Fruit fly (Drosophila melanogaster) whole organism, prepupa: Measurements from ENCODE around the gene CG9130.
A peak's percentile ranks its signal among the peaks of the same experiment; 100 is the strongest.

Experiments used
- Blimp-1 ChIP-seq: fragments of 200-800 bp; sonication (Bioruptor generic); optimal IDR thresholded peaks from 3 replicates; lab custom pipeline; 2017; ENCODE audit warnings: missing biosample characterization, missing genetic modification characterization, mild to moderate bottlenecking, moderate library complexity, missing genetic modification reagents
- CG10631 ChIP-seq: fragments of 200-800 bp; sonication (Bioruptor generic); optimal IDR thresholded peaks from 2 replicates; lab custom pipeline; 2016; ENCODE audit warnings: missing biosample characterization, missing genetic modification characterization
- CG10669 ChIP-seq: fragments of 200-800 bp; sonication (Bioruptor generic); optimal IDR thresholded peaks from 3 replicates; lab custom pipeline; 2018; ENCODE audit warnings: missing biosample characterization, mild to moderate bottlenecking, missing genetic modification characterization, moderate library complexity
- CG11762 ChIP-seq: fragments of 200-800 bp; sonication (Bioruptor generic); optimal IDR thresholded peaks from 3 replicates; lab custom pipeline; 2016; ENCODE audit warnings: missing biosample characterization, missing genetic modification characterization; ENCODE audit not compliant: insufficient read depth
- CG11902 ChIP-seq: fragments of 200-800 bp; sonication (Bioruptor generic); optimal IDR thresholded peaks from 3 replicates; lab custom pipeline; 2016; ENCODE audit warnings: missing biosample characterization, missing genetic modification characterization
- CG1621 ChIP-seq: fragments of 200-800 bp; sonication (Bioruptor generic); optimal IDR thresholded peaks from 3 replicates; lab custom pipeline; 2018; ENCODE audit warnings: missing biosample characterization, mild to moderate bottlenecking, missing genetic modification characterization
- CG16779 ChIP-seq: fragments of 200-800 bp; sonication (Bioruptor generic); optimal IDR thresholded peaks from 3 replicates; lab custom pipeline; 2017; ENCODE audit warnings: missing biosample characterization, mild to moderate bottlenecking, missing genetic modification characterization
- CG31627 ChIP-seq: fragments of 200-800 bp; sonication (Bioruptor generic); optimal IDR thresholded peaks from 3 replicates; lab custom pipeline; 2016; ENCODE audit warnings: missing biosample characterization, missing genetic modification characterization
- CG32006 ChIP-seq: fragments of 200-800 bp; sonication (Bioruptor generic); optimal IDR thresholded peaks from 3 replicates; lab custom pipeline; 2017; ENCODE audit warnings: missing biosample characterization, mild to moderate bottlenecking, missing genetic modification characterization
- CG34406 ChIP-seq: fragments of 200-800 bp; sonication (Bioruptor generic); optimal IDR thresholded peaks from 3 replicates; lab custom pipeline; 2016; ENCODE audit warnings: missing biosample characterization, missing genetic modification characterization
- CG3919 ChIP-seq: fragments of 200-800 bp; sonication (Bioruptor generic); optimal IDR thresholded peaks from 3 replicates; lab custom pipeline; 2016; ENCODE audit warnings: missing biosample characterization, missing genetic modification characterization
- CG4318 ChIP-seq: fragments of 200-800 bp; sonication (Bioruptor generic); optimal IDR thresholded peaks from 3 replicates; lab custom pipeline; 2017; ENCODE audit warnings: missing biosample characterization, mild to moderate bottlenecking, missing genetic modification characterization
- CG6163 ChIP-seq: fragments of 200-800 bp; sonication (Bioruptor generic); IDR thresholded peaks from 3 replicates; pipeline ENCODE4 v1.3.6; 2022; ENCODE audit warnings: missing biosample characterization, missing genetic modification characterization
- CG6276 ChIP-seq: fragments of 200-800 bp; sonication (Bioruptor generic); optimal IDR thresholded peaks from 2 replicates; lab custom pipeline; 2017; ENCODE audit warnings: missing biosample characterization, mild to moderate bottlenecking, missing genetic modification characterization
- CG6808 ChIP-seq: fragments of 200-800 bp; sonication (Bioruptor generic); optimal IDR thresholded peaks from 3 replicates; lab custom pipeline; 2017; ENCODE audit warnings: missing biosample characterization, missing genetic modification characterization, mild to moderate bottlenecking, moderate library complexity, missing genetic modification reagents
- CG7368 ChIP-seq: fragments of 200-800 bp; sonication (Bioruptor generic); optimal IDR thresholded peaks from 3 replicates; lab custom pipeline; 2016; ENCODE audit warnings: missing biosample characterization, missing genetic modification characterization
- CG8119 ChIP-seq: fragments of 200-800 bp; sonication (Bioruptor generic); IDR thresholded peaks from 3 replicates; pipeline ENCODE4 v1.3.6; 2022; ENCODE audit warnings: missing biosample characterization, missing genetic modification characterization
- CG8632 ChIP-seq: fragments of 200-800 bp; sonication (Bioruptor generic); optimal IDR thresholded peaks from 3 replicates; lab custom pipeline; 2016; ENCODE audit warnings: missing biosample characterization, missing genetic modification characterization
- CG9139 ChIP-seq: fragments of 200-800 bp; sonication (Bioruptor generic); optimal IDR thresholded peaks from 3 replicates; lab custom pipeline; 2017; ENCODE audit warnings: missing biosample characterization, mild to moderate bottlenecking, missing genetic modification characterization
- Eip75B ChIP-seq: fragments of 200-800 bp; sonication (Bioruptor generic); optimal IDR thresholded peaks from 3 replicates; lab custom pipeline; 2016; ENCODE audit warnings: missing biosample characterization, missing genetic modification characterization
- Ets96B ChIP-seq: fragments of 200-800 bp; optimal IDR thresholded peaks from 2 replicates; lab custom pipeline; 2019; ENCODE audit warnings: missing biosample characterization, mild to moderate bottlenecking, missing genetic modification characterization, moderate library complexity
- Gug ChIP-seq: fragments of 200-800 bp; sonication (Bioruptor generic); IDR thresholded peaks from 2 replicates; pipeline ENCODE4 v1.3.6; 2022; ENCODE audit warnings: missing biosample characterization, missing genetic modification characterization
- Hr4 ChIP-seq: fragments of 200-800 bp; sonication (Bioruptor generic); optimal IDR thresholded peaks from 3 replicates; lab custom pipeline; 2016; ENCODE audit warnings: missing biosample characterization, missing genetic modification characterization
- Lpt ChIP-seq: fragments of 200-800 bp; sonication (Bioruptor generic); optimal IDR thresholded peaks from 3 replicates; lab custom pipeline; 2016; ENCODE audit warnings: missing biosample characterization, missing genetic modification characterization
- Met ChIP-seq: fragments of 200-800 bp; sonication (Bioruptor generic); optimal IDR thresholded peaks from 3 replicates; lab custom pipeline; 2016; ENCODE audit warnings: missing biosample characterization, missing genetic modification characterization
- OdsH ChIP-seq: fragments of 200-800 bp; sonication (Bioruptor generic); optimal IDR thresholded peaks from 3 replicates; lab custom pipeline; 2016; ENCODE audit warnings: missing biosample characterization, missing genetic modification characterization
- Smox ChIP-seq: fragments of 200-800 bp; sonication (Bioruptor generic); optimal IDR thresholded peaks from 3 replicates; lab custom pipeline; 2016; ENCODE audit warnings: missing biosample characterization, missing genetic modification characterization
- Sox102F ChIP-seq: fragments of 200-800 bp; sonication (Bioruptor generic); optimal IDR thresholded peaks from 2 replicates; lab custom pipeline; 2016; ENCODE audit warnings: missing biosample characterization, mild to moderate bottlenecking, missing genetic modification characterization
- Sox14 ChIP-seq: fragments of 200-800 bp; sonication (Bioruptor generic); optimal IDR thresholded peaks from 3 replicates; lab custom pipeline; 2016; ENCODE audit warnings: missing biosample characterization, missing genetic modification characterization
- acj6 ChIP-seq: fragments of 200-800 bp; sonication (Bioruptor generic); optimal IDR thresholded peaks from 3 replicates; lab custom pipeline; 2016; ENCODE audit warnings: missing biosample characterization, missing genetic modification characterization
- cyc ChIP-seq: fragments of 200-800 bp; sonication (Bioruptor generic); optimal IDR thresholded peaks from 3 replicates; lab custom pipeline; 2016; ENCODE audit warnings: missing biosample characterization, missing genetic modification characterization
- dsx ChIP-seq: fragments of 200-800 bp; optimal IDR thresholded peaks from 3 replicates; lab custom pipeline; 2019; ENCODE audit warnings: missing biosample characterization, mild to moderate bottlenecking, missing genetic modification characterization, moderate library complexity; ENCODE audit not compliant: poor library complexity, severe bottlenecking
- eg ChIP-seq: fragments of 200-800 bp; sonication (Bioruptor generic); IDR thresholded peaks from 3 replicates; pipeline ENCODE4 v1.3.6; 2022; ENCODE audit warnings: missing biosample characterization, missing genetic modification characterization
- esn ChIP-seq: fragments of 200-800 bp; sonication (Bioruptor generic); optimal IDR thresholded peaks from 2 replicates; lab custom pipeline; 2016; ENCODE audit warnings: missing biosample characterization, mild to moderate bottlenecking, missing genetic modification characterization, moderate library complexity
- fd59A ChIP-seq: fragments of 200-800 bp; sonication (Bioruptor generic); optimal IDR thresholded peaks from 2 replicates; lab custom pipeline; 2017; ENCODE audit warnings: missing biosample characterization, mild to moderate bottlenecking, missing genetic modification characterization, missing genetic modification reagents
- fd85E ChIP-seq: fragments of 200-800 bp; sonication (Bioruptor generic); optimal IDR thresholded peaks from 3 replicates; lab custom pipeline; 2016; ENCODE audit warnings: missing biosample characterization, missing genetic modification characterization
- fkh ChIP-seq: fragments of 200-800 bp; sonication (Bioruptor generic); optimal IDR thresholded peaks from 3 replicates; lab custom pipeline; 2017; ENCODE audit warnings: missing biosample characterization, mild to moderate bottlenecking, missing genetic modification characterization, moderate library complexity
- net ChIP-seq: fragments of 200-800 bp; sonication (Bioruptor generic); optimal IDR thresholded peaks from 3 replicates; lab custom pipeline; 2016; ENCODE audit warnings: missing biosample characterization, missing genetic modification characterization
- pdm3 ChIP-seq: fragments of 200-800 bp; sonication (Bioruptor generic); optimal IDR thresholded peaks from 3 replicates; lab custom pipeline; 2016; ENCODE audit warnings: missing biosample characterization, missing genetic modification characterization
- salr ChIP-seq, 2 experiments: fragments of 200-800 bp; sonication (Bioruptor generic); optimal IDR thresholded peaks; 3 replicates each; lab custom pipeline; 2016 to 2018; ENCODE audit warnings: missing biosample characterization in 2 of 2, missing genetic modification characterization in 2 of 2, mild to moderate bottlenecking in 1 of 2
- spab ChIP-seq: fragments of 200-800 bp; sonication (Bioruptor generic); optimal IDR thresholded peaks from 2 replicates; lab custom pipeline; 2017; ENCODE audit warnings: missing biosample characterization, mild to moderate bottlenecking, missing genetic modification characterization, missing genetic modification reagents
- ss ChIP-seq, 2 experiments: fragments of 200-800 bp; sonication (Bioruptor generic); optimal IDR thresholded peaks; 2 replicates in 1 of 2; 3 replicates in 1 of 2; lab custom pipeline; 2017 to 2018; ENCODE audit warnings: mild to moderate bottlenecking in 2 of 2, missing biosample characterization in 2 of 2, missing genetic modification characterization in 2 of 2, moderate library complexity in 1 of 2
- svp ChIP-seq: fragments of 200-800 bp; sonication (Bioruptor generic); peaks from one replicate; lab custom pipeline; 2016; ENCODE audit warnings: missing biosample characterization, missing genetic modification characterization
- topi ChIP-seq: fragments of 200-800 bp; sonication (Bioruptor generic); optimal IDR thresholded peaks from 3 replicates; lab custom pipeline; 2016; ENCODE audit warnings: missing biosample characterization, missing genetic modification characterization

The CG9130 gene

dm6 chr3L:1295693-1296092, 43.9 kb downstream of the CG9130 start, which contains the start of gene Rabex-5 (continued):
- TF ChIP-seq CG11762 (GFP tag; lab: Kevin White, UChicago) (no peak), Eip75B (no peak), CG8632 (GFP tag; lab: Kevin White, UChicago) (no peak), CG9139 (GFP tag; lab: Kevin White, UChicago) (no peak), CG32006 (no peak), CG8119 (no peak), Sox14 (GFP tag; lab: Kevin White, UChicago) (peak; percentile 75), CG31627 (GFP tag; lab: Kevin White, UChicago) (peak; percentile 41), CG6276 (GFP tag; lab: Kevin White, UChicago) (no peak), eg (GFP tag; lab: Robert Waterston, UW) (0 out of 3 replicates have a peak, but pooled peaks have one; percentile 16), esn (GFP tag; lab: Kevin White, UChicago) (no peak), CG3919 (no peak), svp (GFP tag; lab: Kevin White, UChicago) (peak; percentile 90), dsx (no peak), CG4318 (GFP tag; lab: Kevin White, UChicago) (no peak), pdm3 (GFP tag; lab: Kevin White, UChicago) (no peak)

dm6 chr3L:1298509-1298908, 46.7 kb downstream of the CG9130 start, which contains the start of gene scf:
Gene scf (plus strand): TSS chr3L:1298672.
- TF ChIP-seq topi (peak; percentile 8), CG11902 (GFP tag; lab: Kevin White, UChicago) (no peak), Blimp-1 (no peak), CG6808 (GFP tag; lab: Kevin White, UChicago) (peak; percentile 100), Ets96B (no peak), Lpt (GFP tag; lab: Kevin White, UChicago) (no peak), esn (GFP tag; lab: Kevin White, UChicago) (peak; percentile 16), svp (GFP tag; lab: Kevin White, UChicago) (peak; percentile 90), eg (GFP tag; lab: Robert Waterston, UW) (peak; percentile 38; the same call in 1 of the 3 replicates), Sox14 (GFP tag; lab: Kevin White, UChicago) (peak; percentile 4), CG3919 (no peak), CG1621 (peak; percentile 38)

- peak; percentile 61 for TF ChIP-seq CG8119
- no peak for TF ChIP-seq CG6276 (GFP tag; lab: Kevin White, UChicago)
- peak; percentile 82 for TF ChIP-seq esn (GFP tag; lab: Kevin White, UChicago)
- no peak for TF ChIP-seq Eip75B
- no peak for TF ChIP-seq CG10669 (GFP tag; lab: Kevin White, UChicago)
- peak; percentile 48 for TF ChIP-seq Blimp-1
- no peak for TF ChIP-seq CG3919
- TF ChIP-seq eg (GFP tag; lab: Robert Waterston, UW): peak; percentile 68; the same call in 2 of the 3 replicates
- peak; percentile 50 for TF ChIP-seq cyc (GFP tag; lab: Kevin White, UChicago)
- peak; percentile 40 for TF ChIP-seq CG11902 (GFP tag; lab: Kevin White, UChicago)
- TF ChIP-seq spab (GFP tag; lab: Kevin White, UChicago): no peak
- peak; percentile 70 for TF ChIP-seq net (GFP tag; lab: Kevin White, UChicago)
- TF ChIP-seq Sox102F: no peak
- TF ChIP-seq CG11762 (GFP tag; lab: Kevin White, UChicago): peak; percentile 37
- no peak for TF ChIP-seq fd59A
- no peak for TF ChIP-seq CG7368 (GFP tag; lab: Kevin White, UChicago)
- peak; percentile 68 for TF ChIP-seq CG34406 (GFP tag; lab: Kevin White, UChicago)
- TF ChIP-seq Gug (GFP tag; lab: Robert Waterston, UW): peak; percentile 43; the same call in 1 of the 2 replicates
- no peak for TF ChIP-seq salr (GFP tag; optimal IDR thresholded peaks at IDR 0.05; lab: Kevin White, UChicago)
- no peak for TF ChIP-seq CG16779
- no peak for TF ChIP-seq CG32006
- TF ChIP-seq OdsH (GFP tag; lab: Kevin White, UChicago): no peak
- TF ChIP-seq ss (GFP tag; optimal IDR thresholded peaks at IDR 0.05; lab: Kevin White, UChicago): peak in 1 of 2 experiments; percentile 46
- no peak for TF ChIP-seq CG10631 (GFP tag; lab: Kevin White, UChicago)
- TF ChIP-seq Hr4 (GFP tag; lab: Kevin White, UChicago): no peak
- no peak for TF ChIP-seq pdm3 (GFP tag; lab: Kevin White, UChicago)
- peak; percentile 60 for TF ChIP-seq acj6
- no peak for TF ChIP-seq Met (GFP tag; lab: Kevin White, UChicago)
- peak; percentile 40; the same call in 1 of the 3 replicates for TF ChIP-seq CG6163 (GFP tag; lab: Robert Waterston, UW)
- TF ChIP-seq CG1621: peak; percentile 29
- no peak for TF ChIP-seq fkh
- TF ChIP-seq Smox (GFP tag; lab: Kevin White, UChicago): no peak
- TF ChIP-seq Sox14 (GFP tag; lab: Kevin White, UChicago): peak; percentile 60
- no peak for TF ChIP-seq fd85E (GFP tag; lab: Kevin White, UChicago)
Observed at dm6 chr3L:1300076-1300635, 48.3 kb downstream of the CG9130 start.
